Fruit fly (Drosophila melanogaster) whole organism, embryonic: ENCODE data around the gene CG7860.

Source experiments
- Adf1 ChIP-seq: fragments of 200-800 bp; sonication (Bioruptor generic); IDR thresholded peaks from 2 replicates; pipeline ENCODE4 v1.3.6; 2022; ENCODE audit warnings: missing biosample characterization, missing genetic modification characterization
- Awh ChIP-seq: fragments of 200-800 bp; sonication (Bioruptor generic); IDR thresholded peaks from 2 replicates; pipeline ENCODE4, ENCODE4 v1.3.6; 2022; ENCODE audit warnings: missing biosample characterization, missing genetic modification characterization
- B-H1 ChIP-seq: fragments of 200-800 bp; sonication (Bioruptor generic); IDR thresholded peaks from 3 replicates; pipeline ENCODE4 v1.3.6; 2022; ENCODE audit warnings: missing biosample characterization, missing genetic modification characterization
- CG12744 ChIP-seq: fragments of 200-800 bp; sonication (Bioruptor generic); optimal IDR thresholded peaks from 2 replicates; lab custom pipeline; 2016; ENCODE audit warnings: missing biosample characterization, missing genetic modification characterization
- CG12942 ChIP-seq: fragments of 200-800 bp; sonication (Bioruptor generic); optimal IDR thresholded peaks from 3 replicates; lab custom pipeline; 2016; ENCODE audit warnings: missing biosample characterization, missing genetic modification characterization
- CG13123 ChIP-seq: fragments of 200-800 bp; sonication (Bioruptor generic); optimal IDR thresholded peaks from 2 replicates; lab custom pipeline; 2016; ENCODE audit warnings: missing biosample characterization, missing genetic modification characterization
- CG13775 ChIP-seq: fragments of 200-800 bp; sonication (Bioruptor generic); optimal IDR thresholded peaks from 3 replicates; lab custom pipeline; 2017; ENCODE audit warnings: missing biosample characterization, mild to moderate bottlenecking, missing genetic modification characterization
- CG15011 ChIP-seq: fragments of 200-800 bp; sonication (Bioruptor generic); optimal IDR thresholded peaks from 3 replicates; lab custom pipeline; 2018; ENCODE audit warnings: missing biosample characterization, mild to moderate bottlenecking, missing genetic modification characterization
- CG3065 ChIP-seq: fragments of 200-800 bp; sonication (Bioruptor generic); optimal IDR thresholded peaks from 2 replicates; lab custom pipeline; 2016; ENCODE audit warnings: missing biosample characterization, missing genetic modification characterization
- CG31224 ChIP-seq: fragments of 200-800 bp; sonication (Bioruptor generic); IDR thresholded peaks from 2 replicates; pipeline ENCODE4 v1.3.6; 2022; ENCODE audit warnings: missing biosample characterization, missing genetic modification characterization
- CG31388 ChIP-seq: fragments of 200-800 bp; sonication (Bioruptor generic); optimal IDR thresholded peaks from 2 replicates; lab custom pipeline; 2016; ENCODE audit warnings: missing biosample characterization, missing genetic modification characterization
- CG33213 ChIP-seq: fragments of 200-800 bp; sonication (Bioruptor generic); optimal IDR thresholded peaks from 3 replicates; lab custom pipeline; 2016; ENCODE audit warnings: missing biosample characterization, missing genetic modification characterization
- CG4328 ChIP-seq: fragments of 200-800 bp; sonication (Bioruptor generic); optimal IDR thresholded peaks from 3 replicates; lab custom pipeline; 2017; ENCODE audit warnings: missing biosample characterization, missing genetic modification reagents, missing genetic modification characterization
- CG6254 ChIP-seq: fragments of 200-800 bp; sonication (Bioruptor generic); optimal IDR thresholded peaks from 3 replicates; lab custom pipeline; 2017; ENCODE audit warnings: mild to moderate bottlenecking, missing biosample characterization, missing genetic modification reagents, missing genetic modification characterization
- CG7271 ChIP-seq: fragments of 200-800 bp; sonication (Bioruptor generic); optimal IDR thresholded peaks from 2 replicates; lab custom pipeline; 2018; ENCODE audit warnings: missing biosample characterization, mild to moderate bottlenecking, missing genetic modification characterization, moderate library complexity
- CG8359 ChIP-seq: fragments of 200-800 bp; sonication (Bioruptor generic); optimal IDR thresholded peaks from 2 replicates; lab custom pipeline; 2017; ENCODE audit warnings: missing biosample characterization, mild to moderate bottlenecking, missing genetic modification characterization, borderline replicate concordance
- CG9797 ChIP-seq: fragments of 200-800 bp; sonication (Bioruptor generic); optimal IDR thresholded peaks from 3 replicates; lab custom pipeline; 2018; ENCODE audit warnings: missing biosample characterization, mild to moderate bottlenecking, missing genetic modification characterization
- CHES-1-like ChIP-seq: fragments of 200-800 bp; sonication (Bioruptor generic); optimal IDR thresholded peaks from 2 replicates; lab custom pipeline; 2016; ENCODE audit warnings: missing biosample characterization, missing genetic modification characterization
- E2f1 ChIP-seq: fragments of 200-800 bp; sonication (Bioruptor generic); IDR thresholded peaks from 2 replicates; pipeline ENCODE4 v1.3.6; 2022; ENCODE audit warnings: missing biosample characterization, missing genetic modification characterization
- Hr51 ChIP-seq, 2 experiments: fragments of 200-800 bp; sonication (Bioruptor generic); optimal IDR thresholded peaks; 2 replicates in 1 of 2; 3 replicates in 1 of 2; lab custom pipeline; 2016 to 2018; ENCODE audit warnings: missing biosample characterization in 2 of 2, missing genetic modification characterization in 2 of 2, mild to moderate bottlenecking in 1 of 2, moderate library complexity in 1 of 2
- Lhr ChIP-seq: fragments of 200-800 bp; sonication (Bioruptor generic); optimal IDR thresholded peaks from 3 replicates; lab custom pipeline; 2017; ENCODE audit warnings: mild to moderate bottlenecking, missing biosample characterization, missing genetic modification reagents, missing genetic modification characterization
- MBD-R2 ChIP-seq: fragments of 200-800 bp; sonication (Bioruptor generic); IDR thresholded peaks from 2 replicates; pipeline ENCODE4 v1.3.6; 2022; ENCODE audit warnings: missing biosample characterization, missing genetic modification characterization
- MTF-1 ChIP-seq: fragments of 200-800 bp; sonication (Bioruptor generic); optimal IDR thresholded peaks from 2 replicates; lab custom pipeline; 2018; ENCODE audit warnings: missing biosample characterization, mild to moderate bottlenecking, missing genetic modification characterization, borderline replicate concordance
- Med ChIP-seq: fragments of 200-800 bp; sonication (Bioruptor generic); peaks from one replicate; lab custom pipeline; 2016; ENCODE audit warnings: missing biosample characterization, missing genetic modification characterization, mild to moderate bottlenecking, inconsistent platforms, moderate library complexity
- Nf-YB ChIP-seq: fragments of 200-800 bp; sonication (Bioruptor generic); optimal IDR thresholded peaks from 3 replicates; lab custom pipeline; 2019; ENCODE audit warnings: missing biosample characterization, mild to moderate bottlenecking, missing genetic modification characterization, moderate library complexity
- Oli ChIP-seq: fragments of 200-800 bp; sonication (Bioruptor generic); optimal IDR thresholded peaks from 2 replicates; lab custom pipeline; 2018; ENCODE audit warnings: missing biosample characterization, mild to moderate bottlenecking, missing genetic modification characterization, moderate library complexity
- Optix ChIP-seq: fragments of 200-800 bp; sonication (Bioruptor generic); IDR thresholded peaks from 3 replicates; pipeline ENCODE4 v1.3.6; 2022; ENCODE audit warnings: missing biosample characterization, missing genetic modification characterization
- Rx ChIP-seq: fragments of 200-800 bp; sonication (Bioruptor generic); IDR thresholded peaks from 2 replicates; pipeline ENCODE4 v1.3.6; 2022; ENCODE audit warnings: missing biosample characterization, missing genetic modification characterization
- Trl ChIP-seq, 3 experiments: fragments of >200 bp in 2 of 3; fragments of 200-800 bp in 1 of 3; sonication (Bioruptor generic) in 1 of 3; optimal IDR thresholded peaks; 2 replicates in 1 of 3; 3 replicates in 2 of 3; lab custom pipeline; 2016 to 2017; ENCODE audit warnings: missing biosample characterization in 1 of 3, missing genetic modification characterization in 1 of 3
- aop ChIP-seq: fragments of 200-800 bp; sonication (Bioruptor generic); IDR thresholded peaks from 2 replicates; pipeline ENCODE4 v1.3.6; 2022; ENCODE audit warnings: missing biosample characterization, missing genetic modification characterization
- caup ChIP-seq: fragments of 200-800 bp; sonication (Bioruptor generic); optimal IDR thresholded peaks from 3 replicates; lab custom pipeline; 2017; ENCODE audit warnings: missing biosample characterization, mild to moderate bottlenecking, missing genetic modification characterization, moderate library complexity; ENCODE audit not compliant: severe bottlenecking
- chn ChIP-seq: fragments of 200-800 bp; sonication (Bioruptor generic); optimal IDR thresholded peaks from 2 replicates; lab custom pipeline; 2016; ENCODE audit warnings: missing biosample characterization, missing genetic modification characterization
- dati ChIP-seq: fragments of 200-800 bp; sonication (Bioruptor generic); IDR thresholded peaks from 2 replicates; pipeline ENCODE4 v1.3.6; 2022; ENCODE audit warnings: missing biosample characterization, missing genetic modification characterization
- en ChIP-seq: fragments of 200-800 bp; sonication (Bioruptor generic); optimal IDR thresholded peaks from 2 replicates; lab custom pipeline; 2016; ENCODE audit warnings: missing biosample characterization, missing genetic modification characterization
- gt ChIP-seq: fragments of 200-800 bp; sonication (Bioruptor generic); IDR thresholded peaks from 2 replicates; pipeline ENCODE4 v1.3.6; 2022; ENCODE audit warnings: missing biosample characterization, missing genetic modification characterization
- hbn ChIP-seq: fragments of 200-800 bp; sonication (Bioruptor generic); IDR thresholded peaks from 2 replicates; pipeline ENCODE4 v1.3.6; 2022; ENCODE audit warnings: missing biosample characterization, missing genetic modification characterization; ENCODE audit not compliant: partially characterized antibody
- kah ChIP-seq: fragments of 200-800 bp; sonication (Bioruptor generic); optimal IDR thresholded peaks from 2 replicates; lab custom pipeline; 2018; ENCODE audit warnings: missing biosample characterization, mild to moderate bottlenecking, missing genetic modification characterization
- kay ChIP-seq: fragments of 200-800 bp; sonication (Bioruptor generic); optimal IDR thresholded peaks from 2 replicates; lab custom pipeline; 2016; ENCODE audit warnings: missing biosample characterization, missing genetic modification characterization
- kni ChIP-seq: fragments of 200-800 bp; sonication (Bioruptor generic); optimal IDR thresholded peaks from 3 replicates; lab custom pipeline; 2017; ENCODE audit warnings: mild to moderate bottlenecking, missing biosample characterization, missing genetic modification reagents, missing genetic modification characterization
- lbe ChIP-seq: fragments of 200-800 bp; sonication (Bioruptor generic); optimal IDR thresholded peaks from 2 replicates; lab custom pipeline; 2016; ENCODE audit warnings: missing biosample characterization, mild to moderate bottlenecking, missing genetic modification characterization
- org-1 ChIP-seq: fragments of 200-800 bp; sonication (Bioruptor generic); optimal IDR thresholded peaks from 2 replicates; lab custom pipeline; 2017; ENCODE audit warnings: missing biosample characterization, missing genetic modification characterization
- pfk ChIP-seq: fragments of 200-800 bp; sonication (Bioruptor generic); optimal IDR thresholded peaks from 2 replicates; lab custom pipeline; 2018; ENCODE audit warnings: missing biosample characterization, mild to moderate bottlenecking, missing genetic modification characterization, moderate library complexity
- salm ChIP-seq: fragments of 200-800 bp; sonication (Bioruptor generic); optimal IDR thresholded peaks from 2 replicates; lab custom pipeline; 2018; ENCODE audit warnings: missing biosample characterization, mild to moderate bottlenecking, missing genetic modification characterization
- sqz ChIP-seq: fragments of 200-800 bp; sonication (Bioruptor generic); optimal IDR thresholded peaks from 3 replicates; lab custom pipeline; 2018; ENCODE audit warnings: missing biosample characterization, mild to moderate bottlenecking, missing genetic modification characterization
- tup ChIP-seq: fragments of 200-800 bp; sonication (Bioruptor generic); optimal IDR thresholded peaks from 2 replicates; lab custom pipeline; 2016; ENCODE audit warnings: missing biosample characterization, mild to moderate bottlenecking, missing genetic modification characterization, moderate library complexity
- wek ChIP-seq: fragments of 200-800 bp; sonication (Bioruptor generic); optimal IDR thresholded peaks from 3 replicates; lab custom pipeline; 2018; ENCODE audit warnings: missing biosample characterization, mild to moderate bottlenecking, missing genetic modification characterization, moderate library complexity
- yki ChIP-seq: fragments of >200 bp; optimal IDR thresholded peaks from 3 replicates; lab custom pipeline; 2018
- z ChIP-seq: fragments of 200-800 bp; sonication (Bioruptor generic); IDR thresholded peaks from 3 replicates; pipeline ENCODE4 v1.3.6; 2022; ENCODE audit warnings: missing biosample characterization, missing genetic modification characterization
- zen ChIP-seq: fragments of 200-800 bp; sonication (Bioruptor generic); optimal IDR thresholded peaks from 3 replicates; lab custom pipeline; 2018; ENCODE audit warnings: missing biosample characterization, mild to moderate bottlenecking, missing genetic modification characterization, moderate library complexity

CG7860 gene

DNA sequence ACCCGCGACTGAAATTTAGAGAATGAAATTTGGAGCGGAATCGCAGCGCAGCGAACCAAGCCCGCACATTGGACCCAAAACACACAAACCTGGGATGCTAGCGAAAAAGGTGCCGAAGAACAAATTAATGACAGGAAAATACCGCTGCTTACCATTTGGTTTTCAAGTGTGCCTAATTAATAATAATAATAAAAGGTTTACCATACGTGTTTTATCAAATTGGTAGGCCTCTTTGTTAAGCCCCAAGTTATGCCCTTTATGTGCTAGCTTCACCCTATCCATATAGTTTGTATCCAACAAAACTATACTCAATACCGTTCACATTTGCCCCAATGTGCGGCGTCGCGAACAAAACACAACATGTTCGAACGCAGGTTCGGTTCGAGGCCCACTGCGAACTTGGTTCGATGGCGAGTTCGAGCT is 14.5 kb upstream of the CG7860 start, which contains the start of gene Ac13E (continued):
- TF ChIP-seq chn (GFP tag; lab: Kevin White, UChicago) (peak; percentile 90), kni (GFP tag; lab: Kevin White, UChicago) (peak; percentile 88), CG6254 (GFP tag; lab: Kevin White, UChicago) (peak; percentile 82), CG31224 (GFP tag; lab: Robert Waterston, UW) (peak; percentile 77), Nf-YB (GFP tag; lab: Kevin White, UChicago) (peak; percentile 74), Awh (GFP tag; lab: Robert Waterston, UW) (peak; percentile 80), CG13123 (GFP tag; lab: Kevin White, UChicago) (peak; percentile 40), Med (GFP tag; lab: Kevin White, UChicago) (peak; percentile 98), caup (GFP tag; lab: Kevin White, UChicago) (peak; percentile 90), pfk (GFP tag; lab: Kevin White, UChicago) (peak; percentile 38), CG7271 (tag; lab: Kevin White, UChicago) (peak; percentile 43), Hr51 (GFP tag; optimal IDR thresholded peaks at IDR 0.05; lab: Kevin White, UChicago) (peak; percentile 83 to 91), B-H1 (GFP tag; lab: Robert Waterston, UW) (peak; percentile 70), z (GFP tag; lab: Robert Waterston, UW) (no peak), MTF-1 (GFP tag; lab: Kevin White, UChicago) (peak; percentile 57), wek (GFP tag; lab: Kevin White, UChicago) (peak; percentile 73), gt (0 out of 2 replicates have a peak, but pooled peaks have one; percentile 30), CG9797 (peak; percentile 18), zen (peak; percentile 83), Adf1 (GFP tag; lab: Robert Waterston, UW) (peak; percentile 70), dati (GFP tag; lab: Robert Waterston, UW) (peak; percentile 45; the same call in 1 of the 2 replicates), Oli (tag; lab: Kevin White, UChicago) (peak; percentile 94), tup (GFP tag; lab: Kevin White, UChicago) (peak; percentile 80), salm (tag; lab: Kevin White, UChicago) (peak; percentile 88), lbe (GFP tag; lab: Kevin White, UChicago) (peak; percentile 84), Lhr (GFP tag; lab: Kevin White, UChicago) (peak; percentile 72), CG4328 (GFP tag; lab: Kevin White, UChicago) (peak; percentile 83), CG15011 (GFP tag; lab: Kevin White, UChicago) (peak; percentile 79), CG33213 (GFP tag; lab: Kevin White, UChicago) (peak; percentile 54), CG3065 (peak; percentile 61), CHES-1-like (GFP tag; lab: Kevin White, UChicago) (peak; percentile 74), MBD-R2 (GFP tag; lab: Robert Waterston, UW) (peak; percentile 55; the same call in 1 of the 2 replicates), aop (GFP tag; lab: Robert Waterston, UW) (0 out of 2 replicates have a peak, but pooled peaks have one; percentile 22), kah (GFP tag; lab: Kevin White, UChicago) (peak; percentile 80), yki (lab: Kevin White, UChicago) (no peak), CG12744 (peak; percentile 78), sqz (GFP tag; lab: Kevin White, UChicago) (peak; percentile 79), hbn (GFP tag; lab: Robert Waterston, UW) (0 out of 2 replicates have a peak, but pooled peaks have one; percentile 18), kay (peak; percentile 84), org-1 (GFP tag; lab: Kevin White, UChicago) (peak; percentile 94), CG31388 (peak; percentile 66), Rx (GFP tag; lab: Robert Waterston, UW) (peak; percentile 64; the same call in 1 of the 2 replicates), E2f1 (GFP tag; lab: Robert Waterston, UW) (peak; percentile 83), en (GFP tag; lab: Kevin White, UChicago) (peak; percentile 10), Trl (optimal IDR thresholded peaks at IDR 0.05; lab: Kevin White, UChicago) (no peak), Trl (GFP tag; optimal IDR thresholded peaks at IDR 0.05; lab: Kevin White, UChicago) (peak; percentile 67), CG8359 (peak; percentile 87), CG13775 (GFP tag; lab: Kevin White, UChicago) (peak; percentile 90), CG12942 (GFP tag; lab: Kevin White, UChicago) (peak; percentile 79), Optix (GFP tag; lab: Robert Waterston, UW) (peak; percentile 83)
